Fruit fly (Drosophila melanogaster) whole organism, prepupa: ENCODE data around the gene Ndf.
A peak's percentile ranks its signal among the peaks of the same experiment; 100 is the strongest.

ENCODE experiments used
- CG11902 ChIP-seq: fragments of 200-800 bp; sonication (Bioruptor generic); optimal IDR thresholded peaks from 3 replicates; lab custom pipeline; 2016; ENCODE audit warnings: missing biosample characterization, missing genetic modification characterization
- CG6276 ChIP-seq: fragments of 200-800 bp; sonication (Bioruptor generic); optimal IDR thresholded peaks from 2 replicates; lab custom pipeline; 2017; ENCODE audit warnings: missing biosample characterization, mild to moderate bottlenecking, missing genetic modification characterization
- CG6792 ChIP-seq: fragments of 200-800 bp; sonication (Bioruptor generic); optimal IDR thresholded peaks from 3 replicates; lab custom pipeline; 2016; ENCODE audit warnings: missing biosample characterization, missing genetic modification characterization
- CG6854 ChIP-seq: fragments of 200-800 bp; sonication (Bioruptor generic); optimal IDR thresholded peaks from 2 replicates; lab custom pipeline; 2017; ENCODE audit warnings: missing biosample characterization, mild to moderate bottlenecking, missing genetic modification characterization
- fkh ChIP-seq: fragments of 200-800 bp; sonication (Bioruptor generic); optimal IDR thresholded peaks from 3 replicates; lab custom pipeline; 2017; ENCODE audit warnings: missing biosample characterization, mild to moderate bottlenecking, missing genetic modification characterization, moderate library complexity

DNA sequence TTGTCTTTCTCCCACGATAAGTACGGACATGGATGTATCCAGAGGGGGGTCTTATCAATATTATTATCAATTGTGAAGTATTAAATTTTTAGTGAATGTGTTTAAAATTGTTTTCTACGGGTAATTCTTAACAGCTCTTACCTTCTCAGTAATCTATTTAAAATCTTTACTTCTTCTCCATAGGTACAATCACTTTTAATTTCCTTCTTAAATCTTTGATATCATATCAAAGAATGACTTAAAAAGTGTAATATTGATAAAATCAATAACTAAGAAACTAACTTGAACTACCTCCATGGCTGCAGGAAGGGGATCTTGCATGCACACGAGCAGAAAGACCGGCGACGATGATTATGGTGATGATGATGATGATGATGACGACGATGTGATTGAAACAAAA lies 21.1 kb upstream of the Ndf start:
- TF ChIP-seq fkh (GFP tag; lab: Kevin White, UChicago) = no peak
- peak; percentile 56 for TF ChIP-seq CG6854
- peak; percentile 59 for TF ChIP-seq CG6792
- TF ChIP-seq CG11902 (GFP tag; lab: Kevin White, UChicago) = peak; percentile 54
- TF ChIP-seq CG6276 (GFP tag; lab: Kevin White, UChicago) = no peak
